Fruit fly (Drosophila melanogaster) whole organism, embryonic: Measurements from ENCODE around the gene Ir7g.

Source experiments
- CG10147 ChIP-seq: fragments of 200-800 bp; sonication (Bioruptor generic); optimal IDR thresholded peaks from 2 replicates; lab custom pipeline; 2019; ENCODE audit warnings: missing biosample characterization, mild to moderate bottlenecking, missing genetic modification characterization, moderate library complexity
- CG10565 ChIP-seq: fragments of 200-800 bp; sonication (Bioruptor generic); optimal IDR thresholded peaks from 3 replicates; lab custom pipeline; 2016; ENCODE audit warnings: missing biosample characterization, mild to moderate bottlenecking, missing genetic modification characterization
- CG12659 ChIP-seq: fragments of 200-800 bp; sonication (Bioruptor generic); optimal IDR thresholded peaks from 3 replicates; lab custom pipeline; 2017; ENCODE audit warnings: mild to moderate bottlenecking, missing biosample characterization, missing genetic modification reagents, missing genetic modification characterization
- CG14014 ChIP-seq: fragments of 200-800 bp; sonication (Bioruptor generic); IDR thresholded peaks from 2 replicates; pipeline ENCODE4 v1.3.6; 2022; ENCODE audit warnings: missing biosample characterization, missing genetic modification characterization
- CG14965 ChIP-seq: fragments of 200-800 bp; sonication (Bioruptor generic); optimal IDR thresholded peaks from 2 replicates; lab custom pipeline; 2016; ENCODE audit warnings: missing biosample characterization, missing genetic modification characterization, borderline replicate concordance
- CG15479 ChIP-seq: fragments of 200-800 bp; sonication (Bioruptor generic); optimal IDR thresholded peaks from 3 replicates; lab custom pipeline; 2019; ENCODE audit warnings: missing biosample characterization, mild to moderate bottlenecking, missing genetic modification characterization, moderate library complexity
- CG3065 ChIP-seq: fragments of 200-800 bp; sonication (Bioruptor generic); optimal IDR thresholded peaks from 2 replicates; lab custom pipeline; 2016; ENCODE audit warnings: missing biosample characterization, missing genetic modification characterization
- CG32767 ChIP-seq: fragments of 200-800 bp; sonication (Bioruptor generic); IDR thresholded peaks from 2 replicates; pipeline ENCODE4 v1.3.6; 2022; ENCODE audit warnings: missing biosample characterization, missing genetic modification characterization
- CG4424 ChIP-seq: fragments of 200-800 bp; sonication (Bioruptor generic); optimal IDR thresholded peaks from 3 replicates; lab custom pipeline; 2016; ENCODE audit warnings: missing biosample characterization, missing genetic modification characterization
- CG6689 ChIP-seq: fragments of 200-800 bp; sonication (Bioruptor generic); IDR thresholded peaks from 2 replicates; pipeline ENCODE4 v1.3.6; 2022; ENCODE audit warnings: missing biosample characterization, missing genetic modification characterization
- Fer1 ChIP-seq: fragments of 200-800 bp; sonication (Bioruptor generic); optimal IDR thresholded peaks from 2 replicates; lab custom pipeline; 2017; ENCODE audit warnings: missing biosample characterization, mild to moderate bottlenecking, missing genetic modification characterization
- MBD-R2 ChIP-seq: fragments of 200-800 bp; sonication (Bioruptor generic); IDR thresholded peaks from 2 replicates; pipeline ENCODE4 v1.3.6; 2022; ENCODE audit warnings: missing biosample characterization, missing genetic modification characterization
- Oli ChIP-seq: fragments of 200-800 bp; sonication (Bioruptor generic); optimal IDR thresholded peaks from 2 replicates; lab custom pipeline; 2018; ENCODE audit warnings: missing biosample characterization, mild to moderate bottlenecking, missing genetic modification characterization, moderate library complexity
- Scr ChIP-seq: fragments of 200-800 bp; sonication (Bioruptor generic); IDR thresholded peaks from 2 replicates; pipeline ENCODE4 v1.3.6; 2022; ENCODE audit warnings: missing biosample characterization, missing genetic modification characterization; ENCODE audit not compliant: partially characterized antibody
- Sox100B ChIP-seq: fragments of 200-800 bp; sonication (Bioruptor generic); optimal IDR thresholded peaks from 3 replicates; lab custom pipeline; 2018; ENCODE audit warnings: missing biosample characterization, mild to moderate bottlenecking, missing genetic modification characterization
- TFAM ChIP-seq: fragments of 200-800 bp; sonication (Bioruptor generic); optimal IDR thresholded peaks from 2 replicates; lab custom pipeline; 2017; ENCODE audit warnings: missing biosample characterization, missing genetic modification characterization, inconsistent platforms
- aop ChIP-seq: fragments of 200-800 bp; sonication (Bioruptor generic); IDR thresholded peaks from 2 replicates; pipeline ENCODE4 v1.3.6; 2022; ENCODE audit warnings: missing biosample characterization, missing genetic modification characterization
- ara ChIP-seq: fragments of 200-800 bp; sonication (Bioruptor generic); IDR thresholded peaks from 2 replicates; pipeline ENCODE4 v1.3.6; 2022; ENCODE audit warnings: missing biosample characterization, missing genetic modification characterization
- crc ChIP-seq: fragments of 200-800 bp; sonication (Bioruptor generic); optimal IDR thresholded peaks from 2 replicates; lab custom pipeline; 2016; ENCODE audit warnings: missing biosample characterization, missing genetic modification characterization
- dmrt11E ChIP-seq: fragments of 200-800 bp; sonication (Bioruptor generic); optimal IDR thresholded peaks from 3 replicates; lab custom pipeline; 2018; ENCODE audit warnings: missing biosample characterization, mild to moderate bottlenecking, missing genetic modification characterization, moderate library complexity
- eyg ChIP-seq: fragments of 200-800 bp; sonication (Bioruptor generic); optimal IDR thresholded peaks from 3 replicates; lab custom pipeline; 2016; ENCODE audit warnings: missing biosample characterization, missing genetic modification characterization
- ftz-f1 ChIP-seq: fragments of 200-800 bp; sonication (Bioruptor generic); optimal IDR thresholded peaks from 2 replicates; lab custom pipeline; 2016; ENCODE audit warnings: missing biosample characterization, missing genetic modification characterization
- gsb-n ChIP-seq: fragments of 200-800 bp; sonication (Bioruptor generic); optimal IDR thresholded peaks from 3 replicates; lab custom pipeline; 2018; ENCODE audit warnings: missing biosample characterization, mild to moderate bottlenecking, missing genetic modification characterization
- gt ChIP-seq: fragments of 200-800 bp; sonication (Bioruptor generic); IDR thresholded peaks from 2 replicates; pipeline ENCODE4 v1.3.6; 2022; ENCODE audit warnings: missing biosample characterization, missing genetic modification characterization
- ham ChIP-seq: fragments of 200-800 bp; sonication (Bioruptor generic); IDR thresholded peaks from 2 replicates; pipeline ENCODE4 v1.3.6; 2022; ENCODE audit warnings: missing biosample characterization, missing genetic modification characterization
- jigr1 ChIP-seq: fragments of 200-800 bp; sonication (Bioruptor generic); IDR thresholded peaks from 3 replicates; pipeline ENCODE4 v1.3.6; 2022; ENCODE audit warnings: missing biosample characterization, missing genetic modification characterization
- ken ChIP-seq: fragments of 200-800 bp; sonication (Bioruptor generic); IDR thresholded peaks from 3 replicates; pipeline ENCODE4 v1.3.6; 2022; ENCODE audit warnings: missing biosample characterization, missing genetic modification characterization
- klu ChIP-seq: fragments of 200-800 bp; sonication (Bioruptor generic); IDR thresholded peaks from 2 replicates; pipeline ENCODE4 v1.3.6; 2022; ENCODE audit warnings: missing biosample characterization, missing genetic modification characterization
- lab ChIP-seq: fragments of 200-800 bp; sonication (Bioruptor generic); optimal IDR thresholded peaks from 3 replicates; lab custom pipeline; 2017; ENCODE audit warnings: missing biosample characterization, missing genetic modification characterization, mild to moderate bottlenecking, moderate library complexity, missing genetic modification reagents
- lov ChIP-seq, 2 experiments: fragments of 200-800 bp in 1 of 2; fragments of >200 bp in 1 of 2; sonication (Bioruptor generic) in 1 of 2; IDR thresholded peaks in 1 of 2; optimal IDR thresholded peaks in 1 of 2; 2 replicates in 1 of 2; 3 replicates in 1 of 2; pipeline versions ENCODE4 v1.3.6 to Lab custom; 2017 to 2022; ENCODE audit warnings: missing biosample characterization in 1 of 2, missing genetic modification characterization in 1 of 2
- ro ChIP-seq: fragments of 200-800 bp; sonication (Bioruptor generic); IDR thresholded peaks from 2 replicates; pipeline ENCODE4 v1.3.6; 2022; ENCODE audit warnings: missing biosample characterization, missing genetic modification characterization
- salm ChIP-seq: fragments of 200-800 bp; sonication (Bioruptor generic); optimal IDR thresholded peaks from 2 replicates; lab custom pipeline; 2018; ENCODE audit warnings: missing biosample characterization, mild to moderate bottlenecking, missing genetic modification characterization
- sisA ChIP-seq: fragments of 200-800 bp; sonication (Bioruptor generic); IDR thresholded peaks from 2 replicates; pipeline ENCODE4 v1.3.6; 2022; ENCODE audit warnings: missing biosample characterization, missing genetic modification characterization
- sug ChIP-seq: fragments of 200-800 bp; optimal IDR thresholded peaks from 2 replicates; lab custom pipeline; 2019; ENCODE audit warnings: missing biosample characterization, mild to moderate bottlenecking, missing genetic modification characterization, moderate library complexity
- trh ChIP-seq: fragments of 200-800 bp; sonication (Bioruptor generic); optimal IDR thresholded peaks from 2 replicates; lab custom pipeline; 2016; ENCODE audit warnings: missing biosample characterization, missing genetic modification characterization
- unpg ChIP-seq: fragments of 200-800 bp; sonication (Bioruptor generic); optimal IDR thresholded peaks from 3 replicates; lab custom pipeline; 2018; ENCODE audit warnings: missing biosample characterization, mild to moderate bottlenecking, missing genetic modification characterization, moderate library complexity
- zen ChIP-seq: fragments of 200-800 bp; sonication (Bioruptor generic); optimal IDR thresholded peaks from 3 replicates; lab custom pipeline; 2018; ENCODE audit warnings: missing biosample characterization, mild to moderate bottlenecking, missing genetic modification characterization, moderate library complexity

Gene Ir7g

dm6 chrX:7901153-7902038, 16.9 kb downstream of the Ir7g start, which contains the start of the genes RpS6 and bys (continued):
- no peak for TF ChIP-seq crc (GFP tag; lab: Kevin White, UChicago)
- peak; percentile 38 for TF ChIP-seq MBD-R2 (GFP tag; lab: Robert Waterston, UW)
- 0 out of 2 replicates have a peak, but pooled peaks have one; percentile 20 for TF ChIP-seq sisA (GFP tag; lab: Robert Waterston, UW)
- no peak for TF ChIP-seq jigr1 (GFP tag; lab: Robert Waterston, UW)
- TF ChIP-seq Scr (GFP tag; lab: Robert Waterston, UW): peak; percentile 88
- peak; percentile 51 for TF ChIP-seq unpg (GFP tag; lab: Kevin White, UChicago)
- peak; percentile 13; the same call in 1 of the 2 replicates for TF ChIP-seq ara (GFP tag; lab: Robert Waterston, UW)
- peak; percentile 39 for TF ChIP-seq CG4424 (GFP tag; lab: Kevin White, UChicago)
- peak; percentile 59 for TF ChIP-seq Fer1 (GFP tag; lab: Kevin White, UChicago)
- peak; percentile 88 for TF ChIP-seq aop (GFP tag; lab: Robert Waterston, UW)
- no peak for TF ChIP-seq dmrt11E (tag; lab: Kevin White, UChicago)
- no peak for TF ChIP-seq CG3065 (GFP tag; lab: Kevin White, UChicago)
- peak; percentile 16 for TF ChIP-seq CG10147 (GFP tag; lab: Kevin White, UChicago)
- TF ChIP-seq TFAM (GFP tag; lab: Kevin White, UChicago): no peak
- TF ChIP-seq gt (GFP tag; lab: Robert Waterston, UW): no peak
- TF ChIP-seq Sox100B: peak; percentile 61
- TF ChIP-seq CG15479: peak; percentile 26
- peak; percentile 6 for TF ChIP-seq eyg (GFP tag; lab: Kevin White, UChicago)
- no peak for TF ChIP-seq klu
- peak; percentile 33 for TF ChIP-seq Oli (tag; lab: Kevin White, UChicago)
- no peak; the same call in 1 of the 2 replicates for TF ChIP-seq ro (GFP tag; lab: Robert Waterston, UW)
- no peak for TF ChIP-seq gsb-n (tag; lab: Kevin White, UChicago)
- TF ChIP-seq ftz-f1 (GFP tag; lab: Kevin White, UChicago): no peak
- peak; percentile 42; the same call in 1 of the 2 replicates for TF ChIP-seq CG14014 (GFP tag; lab: Robert Waterston, UW)
- no peak for TF ChIP-seq CG10565 (GFP tag; lab: Kevin White, UChicago)
- TF ChIP-seq lov (optimal IDR thresholded peaks at IDR 0.05; lab: Kevin White, UChicago): no peak
- TF ChIP-seq lov (GFP tag; IDR thresholded peaks at IDR 0.05; lab: Robert Waterston, UW): 0 out of 3 replicates have a peak, but pooled peaks have one; percentile 66
- TF ChIP-seq CG6689: peak; percentile 5; the same call in 1 of the 2 replicates
- peak; percentile 42; the same call in 1 of the 3 replicates for TF ChIP-seq ken (GFP tag; lab: Robert Waterston, UW)
- TF ChIP-seq CG32767: no peak
- TF ChIP-seq lab: peak; percentile 80
- TF ChIP-seq CG14965 (GFP tag; lab: Kevin White, UChicago): no peak
- TF ChIP-seq trh (GFP tag; lab: Kevin White, UChicago): no peak
- no peak for TF ChIP-seq sug (tag; lab: Kevin White, UChicago)
- TF ChIP-seq salm (tag; lab: Kevin White, UChicago): no peak
- peak; percentile 43 for TF ChIP-seq zen
- TF ChIP-seq ham: no peak
- peak; percentile 65 for TF ChIP-seq CG12659
